Worm (Caenorhabditis elegans) whole organism, L3 larva: ENCODE measurements around the gene ZK1248.19.

Experiments
- aly-2 ChIP-seq: fragments of 150-350 bp; optimal IDR thresholded peaks from 2 replicates; lab custom pipeline; 2014; ENCODE audit warnings: missing biosample characterization, missing genetic modification characterization
- ama-1 ChIP-seq: fragments of 150-350 bp; optimal IDR thresholded peaks from 2 replicates; lab custom pipeline; 2018
- elt-3 ChIP-seq, 3 experiments: fragments of 150-350 bp in 1 of 3; sonication (generic microtip) in 2 of 3; optimal IDR thresholded peaks; 2 replicates in 2 of 3; 4 replicates in 1 of 3; lab custom pipeline; 2014 to 2017; ENCODE audit warnings: missing biosample characterization in 3 of 3, missing genetic modification characterization in 3 of 3
- fkh-10 ChIP-seq: sonication (generic microtip); optimal IDR thresholded peaks from 2 replicates; lab custom pipeline; 2017; ENCODE audit warnings: missing biosample characterization, missing genetic modification reagents, missing genetic modification characterization
- fos-1 ChIP-seq: fragments of 150-350 bp; optimal IDR thresholded peaks from 2 replicates; lab custom pipeline; 2014; ENCODE audit warnings: missing biosample characterization, missing genetic modification characterization
- lin-39 ChIP-seq: fragments of 150-350 bp; optimal IDR thresholded peaks from 2 replicates; lab custom pipeline; 2018; ENCODE audit warnings: missing biosample characterization, missing genetic modification reagents, missing genetic modification characterization
- mml-1 ChIP-seq: fragments of 150-350 bp; sonication (generic microtip); optimal IDR thresholded peaks from 3 replicates; lab custom pipeline; 2014; ENCODE audit warnings: missing biosample characterization, missing genetic modification characterization
- nhr-28 ChIP-seq: fragments of 150-350 bp; optimal IDR thresholded peaks from 2 replicates; lab custom pipeline; 2014; ENCODE audit warnings: missing biosample characterization, missing genetic modification characterization
- pqm-1 ChIP-seq: fragments of 150-350 bp; optimal IDR thresholded peaks from 2 replicates; lab custom pipeline; 2017; ENCODE audit warnings: missing biosample characterization, missing genetic modification characterization, inconsistent platforms
- skn-1 ChIP-seq: fragments of 150-350 bp; optimal IDR thresholded peaks from 2 replicates; lab custom pipeline; 2014; ENCODE audit warnings: missing biosample characterization, missing genetic modification characterization
- zag-1 ChIP-seq: fragments of 150-350 bp; optimal IDR thresholded peaks from 2 replicates; lab custom pipeline; 2014; ENCODE audit warnings: missing biosample characterization, missing genetic modification characterization
- ztf-11 ChIP-seq: fragments of 150-350 bp; optimal IDR thresholded peaks from 2 replicates; lab custom pipeline; 2014; ENCODE audit warnings: missing biosample characterization, missing genetic modification characterization

DNA sequence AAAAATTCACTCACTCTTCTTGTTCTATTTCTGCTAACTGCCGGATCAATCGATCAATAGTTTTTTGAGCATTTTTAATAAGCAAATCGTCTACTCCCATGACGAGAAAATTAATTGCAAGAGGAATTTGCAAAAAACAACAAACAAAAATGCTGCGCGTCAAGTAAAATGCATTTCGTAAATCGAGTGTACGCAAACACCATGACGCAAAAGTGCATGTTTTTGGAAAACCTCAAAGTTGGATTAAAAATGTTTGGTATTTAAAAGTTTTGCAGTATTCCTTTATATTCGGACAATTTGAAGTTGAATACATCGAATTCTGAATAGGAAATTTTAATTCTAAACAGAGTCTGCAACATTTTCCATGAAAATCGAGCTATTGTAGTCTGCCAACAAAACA lies at the start of gene ZK1248.19:
- TF ChIP-seq fos-1 (tag; lab: Kevin White, UChicago) (no peak), elt-3 (tag; optimal IDR thresholded peaks at IDR 0.05; lab: Kevin White, UChicago) (no peak), nhr-28 (no peak), ama-1 (lab: Kevin White, UChicago) (peak; percentile 6), zag-1 (tag; lab: Kevin White, UChicago) (no peak), pqm-1 (tag; lab: Kevin White, UChicago) (no peak), skn-1 (tag; lab: Kevin White, UChicago) (no peak), fkh-10 (GFP tag; lab: Kevin White, UChicago) (no peak), lin-39 (tag; lab: Kevin White, UChicago) (no peak), mml-1 (tag; lab: Kevin White, UChicago) (no peak), ztf-11 (no peak), aly-2 (tag; lab: Kevin White, UChicago) (no peak)
